Fruit fly (Drosophila melanogaster) whole organism, embryonic: ENCODE results near the gene Pat1.

Source experiments
- CG6854 ChIP-seq: fragments of 200-800 bp; sonication (Bioruptor generic); optimal IDR thresholded peaks from 3 replicates; lab custom pipeline; 2017; ENCODE audit warnings: missing biosample characterization, mild to moderate bottlenecking, missing genetic modification characterization
- ERR ChIP-seq: fragments of 200-800 bp; sonication (Bioruptor generic); optimal IDR thresholded peaks from 2 replicates; lab custom pipeline; 2016; ENCODE audit warnings: missing biosample characterization, missing genetic modification characterization
- Rfx ChIP-seq: fragments of 200-800 bp; sonication (Bioruptor generic); IDR thresholded peaks from 2 replicates; pipeline ENCODE4 v1.3.6; 2022; ENCODE audit warnings: missing biosample characterization, missing genetic modification characterization
- Sin3A ChIP-seq: fragments of >200 bp; optimal IDR thresholded peaks from 2 replicates; lab custom pipeline; 2018
- cad ChIP-seq: fragments of >200 bp; optimal IDR thresholded peaks from 2 replicates; lab custom pipeline; 2017; ENCODE audit warnings: missing biosample characterization, missing genetic modification characterization
- her ChIP-seq: fragments of 200-800 bp; sonication (Bioruptor generic); optimal IDR thresholded peaks from 2 replicates; lab custom pipeline; 2016; ENCODE audit warnings: missing biosample characterization, missing genetic modification characterization
- yki ChIP-seq: fragments of >200 bp; optimal IDR thresholded peaks from 3 replicates; lab custom pipeline; 2018

DNA sequence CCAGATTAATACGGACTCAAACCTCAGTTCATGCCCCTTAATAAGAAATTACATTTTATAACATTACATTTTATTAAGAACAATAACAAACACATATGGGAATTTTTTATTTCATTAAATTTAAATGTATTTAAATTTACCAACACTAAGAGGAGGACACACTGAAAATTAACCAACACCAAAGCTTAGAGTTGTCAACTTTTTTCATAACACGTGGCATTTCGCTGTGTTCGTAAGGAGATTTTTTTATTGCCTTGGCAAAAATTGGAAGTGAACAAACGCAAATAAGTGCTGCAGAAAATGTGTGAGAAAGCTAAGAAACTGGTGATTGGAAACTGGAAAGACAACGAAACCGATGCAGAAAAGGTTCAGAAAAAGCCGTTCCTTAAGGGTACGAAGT, 43.1 kb downstream of the Pat1 start, which contains the start of gene CG14443:
- TF ChIP-seq Rfx (no peak), ERR (GFP tag; lab: Kevin White, UChicago) (no peak), her (GFP tag; lab: Kevin White, UChicago) (no peak), Sin3A (lab: Kevin White, UChicago) (no peak), CG6854 (GFP tag; lab: Kevin White, UChicago) (no peak), cad (GFP tag; lab: Kevin White, UChicago) (no peak), yki (no peak)
